Worm (Caenorhabditis elegans): ENCODE measurements around the gene C15B12.2.

Gene C15B12.2

ce11 chrX:6511985-6512384 lies 48.8 kb downstream of the C15B12.2 start, which contains the start of gene ttr-35:
TSS of gene ttr-35 (plus strand) at chrX:6512285.
- TF ChIP-seq R02D3.7 (tag; optimal IDR thresholded peaks at IDR 0.05) (no peak), unc-62 (GFP tag; optimal IDR thresholded peaks at IDR 0.05) (no peak), hmg-11 (tag; optimal IDR thresholded peaks at IDR 0.05) (no peak), tbx-2 (tag; optimal IDR thresholded peaks at IDR 0.05) (no peak), nhr-77 (tag; optimal IDR thresholded peaks at IDR 0.05) (no peak), nhr-25 (tag; optimal IDR thresholded peaks at IDR 0.05) (no peak), lin-15B (tag; optimal IDR thresholded peaks at IDR 0.05) (no peak), elt-2 (tag; optimal IDR thresholded peaks at IDR 0.05) (no peak), nhr-12 (tag; optimal IDR thresholded peaks at IDR 0.05) (no peak), lin-39 (tag; optimal IDR thresholded peaks at IDR 0.05) (no peak), sea-2 (GFP tag; optimal IDR thresholded peaks at IDR 0.05) (no peak), pha-4 (tag; optimal IDR thresholded peaks at IDR 0.05) (no peak)

- TF ChIP-seq nhr-76 (tag; optimal IDR thresholded peaks at IDR 0.05), result no peak
- no peak for TF ChIP-seq nfya-1 (tag; optimal IDR thresholded peaks at IDR 0.05; ENCODE audit: insufficient read depth)
- TF ChIP-seq elt-2 (tag; optimal IDR thresholded peaks at IDR 0.05), result peak; percentile 47
- no peak for TF ChIP-seq tbx-2 (tag; optimal IDR thresholded peaks at IDR 0.05)
- TF ChIP-seq nhr-23 (tag; optimal IDR thresholded peaks at IDR 0.05), result peak; percentile 61
- no peak for TF ChIP-seq ceh-16 (tag; optimal IDR thresholded peaks at IDR 0.05)
- TF ChIP-seq jun-1 (tag; optimal IDR thresholded peaks at IDR 0.05), result no peak
- no peak for TF ChIP-seq fkh-10 (GFP tag; optimal IDR thresholded peaks at IDR 0.05)
- no peak for TF ChIP-seq lin-15B (tag; optimal IDR thresholded peaks at IDR 0.05)
- peak in 1 of 3 experiments; percentile 32 for TF ChIP-seq elt-3 (tag; optimal IDR thresholded peaks at IDR 0.05)
Measured at ce11 chrX:6514466-6514865, 51.3 kb downstream of the C15B12.2 start.

ce11 chrX:6515267-6515666 lies 52.1 kb downstream of the C15B12.2 start:
- TF ChIP-seq nhr-43 (tag; optimal IDR thresholded peaks at IDR 0.05; ENCODE audit: poor library complexity, severe bottlenecking) (peak; percentile 28), unc-62 (GFP tag; optimal IDR thresholded peaks at IDR 0.05) (peak; percentile 10), nhr-23 (tag; optimal IDR thresholded peaks at IDR 0.05) (peak; percentile 95), pha-4 (tag; optimal IDR thresholded peaks at IDR 0.05) (no peak), nhr-25 (tag; optimal IDR thresholded peaks at IDR 0.05) (peak; percentile 78)
